2 fruit fly cellular contexts compared by ENCODE assay signal in the genomic region with DNA sequence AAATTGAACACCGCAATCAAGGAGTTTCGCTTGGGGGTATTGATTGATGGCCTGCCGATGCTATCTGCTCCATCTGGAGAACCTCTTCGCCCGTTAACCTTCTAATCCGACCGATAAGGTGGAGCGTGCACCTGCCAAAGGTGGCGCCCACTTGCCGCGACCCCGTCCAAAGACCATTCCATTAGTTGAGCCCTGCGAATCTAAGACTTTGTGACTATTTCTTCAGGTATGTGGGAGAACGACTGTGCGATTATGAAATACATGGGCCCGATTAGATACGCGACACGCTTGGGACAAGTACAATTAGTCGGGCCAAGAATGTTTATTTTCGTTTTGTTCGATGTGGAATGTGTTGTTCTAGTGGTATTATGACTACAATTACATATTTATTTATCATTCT.
TF ChIP-seq lines count a peak whose summit lies in the region.

No protein-coding gene starts in this region.

- no peak for TF ChIP-seq CTCF in whole organism, embryonic (GFP tag; optimal IDR thresholded peaks at IDR 0.05; lab: Kevin White, UChicago)

TF ChIP-seq in whole organism, embryonic, 481 proteins besides CTCF, POLR2A, EP300 and RAD21 (continues in another document):
- TF ChIP-seq CG34376 (GFP tag; optimal IDR thresholded peaks at IDR 0.05; lab: Kevin White, UChicago): peak; percentile 13
- TF ChIP-seq crp (GFP tag; optimal IDR thresholded peaks at IDR 0.05; lab: Kevin White, UChicago): no peak
- TF ChIP-seq Hey (tag; optimal IDR thresholded peaks at IDR 0.05; lab: Kevin White, UChicago): peak; percentile 54
- TF ChIP-seq CG10147 (GFP tag; optimal IDR thresholded peaks at IDR 0.05; lab: Kevin White, UChicago): no peak
- no peak for TF ChIP-seq CG2875 (GFP tag; optimal IDR thresholded peaks at IDR 0.05; lab: Kevin White, UChicago)
- TF ChIP-seq CG16779 (GFP tag; IDR thresholded peaks at IDR 0.05; lab: Robert Waterston, UW): no peak
- TF ChIP-seq sima (GFP tag; optimal IDR thresholded peaks at IDR 0.05; lab: Kevin White, UChicago): no peak
- TF ChIP-seq ci (GFP tag; IDR thresholded peaks at IDR 0.05; lab: Robert Waterston, UW): 0 out of 3 replicates have a peak, but pooled peaks have one; percentile 8
- no peak for TF ChIP-seq B-H2 (GFP tag; optimal IDR thresholded peaks at IDR 0.05; lab: Kevin White, UChicago)
- TF ChIP-seq Med (GFP tag; lab: Kevin White, UChicago): peak; percentile 10
- no peak for TF ChIP-seq D19A (tag; optimal IDR thresholded peaks at IDR 0.05; lab: Kevin White, UChicago)
- TF ChIP-seq lab (GFP tag; optimal IDR thresholded peaks at IDR 0.05; lab: Kevin White, UChicago): peak; percentile 53
- peak in 1 of 2 experiments; percentile 49 for TF ChIP-seq Pdp1 (GFP tag; optimal IDR thresholded peaks at IDR 0.05; lab: Kevin White, UChicago)
- TF ChIP-seq inv (GFP tag; IDR thresholded peaks at IDR 0.05; lab: Robert Waterston, UW; ENCODE audit: partially characterized antibody): no peak
- peak; percentile 100 for TF ChIP-seq sd (tag; optimal IDR thresholded peaks at IDR 0.05; lab: Kevin White, UChicago)
- TF ChIP-seq Nf-YC (tag; optimal IDR thresholded peaks at IDR 0.05; lab: Kevin White, UChicago): no peak
- TF ChIP-seq Max (GFP tag; optimal IDR thresholded peaks at IDR 0.05; lab: Kevin White, UChicago): no peak
- no peak for TF ChIP-seq Dip2 (GFP tag; IDR thresholded peaks at IDR 0.05; lab: Robert Waterston, UW)
- peak; percentile 96 for TF ChIP-seq sug (tag; optimal IDR thresholded peaks at IDR 0.05; lab: Kevin White, UChicago)
- no peak for TF ChIP-seq yki (optimal IDR thresholded peaks at IDR 0.05; lab: Kevin White, UChicago)
- no peak for TF ChIP-seq da (GFP tag; optimal IDR thresholded peaks at IDR 0.05; lab: Kevin White, UChicago)
- TF ChIP-seq Tbp (GFP tag; optimal IDR thresholded peaks at IDR 0.05; lab: Kevin White, UChicago): no peak
- peak; percentile 89 for TF ChIP-seq mirr (GFP tag; optimal IDR thresholded peaks at IDR 0.05; lab: Kevin White, UChicago)
- peak; percentile 47 for TF ChIP-seq caup (GFP tag; optimal IDR thresholded peaks at IDR 0.05; lab: Kevin White, UChicago; ENCODE audit: severe bottlenecking)
- TF ChIP-seq Aef1 (GFP tag; IDR thresholded peaks at IDR 0.05; lab: Robert Waterston, UW): no peak
- TF ChIP-seq Hmr (GFP tag; optimal IDR thresholded peaks at IDR 0.05; lab: Kevin White, UChicago): no peak
- no peak for TF ChIP-seq CG3726 (GFP tag; IDR thresholded peaks at IDR 0.05; lab: Robert Waterston, UW)
- no peak for TF ChIP-seq Drgx (GFP tag; IDR thresholded peaks at IDR 0.05; lab: Robert Waterston, UW)
- no peak for TF ChIP-seq dmrt11E (tag; optimal IDR thresholded peaks at IDR 0.05; lab: Kevin White, UChicago)
- no peak for TF ChIP-seq TFAM (GFP tag; optimal IDR thresholded peaks at IDR 0.05; lab: Kevin White, UChicago)
- peak; percentile 37; the same call in 1 of the 2 replicates for TF ChIP-seq rib (GFP tag; IDR thresholded peaks at IDR 0.05; lab: Robert Waterston, UW)
- TF ChIP-seq Hr78 (GFP tag; optimal IDR thresholded peaks at IDR 0.05; lab: Kevin White, UChicago): peak in 1 of 2 experiments; percentile 48
- no peak for TF ChIP-seq Atf-2 (GFP tag; optimal IDR thresholded peaks at IDR 0.05; lab: Kevin White, UChicago)
- TF ChIP-seq CG30020 (tag; optimal IDR thresholded peaks at IDR 0.05; lab: Kevin White, UChicago): no peak
- 0 out of 3 replicates have a peak, but pooled peaks have one; percentile 22 for TF ChIP-seq vnd (GFP tag; IDR thresholded peaks at IDR 0.05; lab: Robert Waterston, UW; ENCODE audit: partially characterized antibody)
- no peak for TF ChIP-seq dimm (GFP tag; IDR thresholded peaks at IDR 0.05; lab: Robert Waterston, UW)
- no peak for TF ChIP-seq CG32532 (GFP tag; IDR thresholded peaks at IDR 0.05; lab: Robert Waterston, UW)
- peak; percentile 94 for TF ChIP-seq exex (tag; optimal IDR thresholded peaks at IDR 0.05; lab: Kevin White, UChicago)
- TF ChIP-seq CG6175 (GFP tag; IDR thresholded peaks at IDR 0.05; lab: Robert Waterston, UW): no peak
- TF ChIP-seq CG12155 (GFP tag; optimal IDR thresholded peaks at IDR 0.05; lab: Kevin White, UChicago): no peak
- TF ChIP-seq GATAe (GFP tag; conservative IDR thresholded peaks at IDR 0.05; lab: Robert Waterston, UW): peak; percentile 68
- TF ChIP-seq CG8359 (GFP tag; optimal IDR thresholded peaks at IDR 0.05; lab: Kevin White, UChicago; ENCODE audit: borderline replicate concordance): no peak
- TF ChIP-seq Gsc (GFP tag; IDR thresholded peaks at IDR 0.05; lab: Robert Waterston, UW): no peak
- no peak for TF ChIP-seq CG6683 (GFP tag; optimal IDR thresholded peaks at IDR 0.05; lab: Kevin White, UChicago)

TF ChIP-seq in whole organism, prepupa, 60 proteins besides CTCF, POLR2A, EP300 and RAD21:
- TF ChIP-seq svp (GFP tag; lab: Kevin White, UChicago) (no peak), vri (GFP tag; optimal IDR thresholded peaks at IDR 0.05; lab: Kevin White, UChicago) (peak; percentile 51), CG16779 (tag; optimal IDR thresholded peaks at IDR 0.05; lab: Kevin White, UChicago) (no peak), Sox102F (GFP tag; optimal IDR thresholded peaks at IDR 0.05; lab: Kevin White, UChicago) (no peak), Met (GFP tag; optimal IDR thresholded peaks at IDR 0.05; lab: Kevin White, UChicago) (no peak)
